Worm (Caenorhabditis elegans) whole organism, late embryonic: ENCODE measurements around the gene T12E12.6.

Experiments
- fkh-10 ChIP-seq: fragments of 150-350 bp; optimal IDR thresholded peaks from 2 replicates; lab custom pipeline; 2014; ENCODE audit warnings: missing biosample characterization, missing genetic modification reagents, missing genetic modification characterization
- nhr-11 ChIP-seq: fragments of 150-350 bp; optimal IDR thresholded peaks from 2 replicates; lab custom pipeline; 2014; ENCODE audit warnings: missing biosample characterization, missing genetic modification characterization
- pat-9 ChIP-seq: fragments of 200-800 bp; sonication (Bioruptor generic); optimal IDR thresholded peaks from 2 replicates; lab custom pipeline; 2018; ENCODE audit warnings: mild to moderate bottlenecking, missing genetic modification characterization, moderate library complexity, missing compliant biosample characterization
- sox-2 ChIP-seq: fragments of 200-800 bp; sonication (Bioruptor generic); IDR thresholded peaks from 2 replicates; pipeline ENCODE4 v1.3.6; 2022; ENCODE audit warnings: missing genetic modification reagents, missing genetic modification characterization, missing compliant biosample characterization
- tbx-2 ChIP-seq: sonication (generic microtip); optimal IDR thresholded peaks from 2 replicates; lab custom pipeline; 2016; ENCODE audit warnings: missing genetic modification characterization, missing compliant biosample characterization

DNA sequence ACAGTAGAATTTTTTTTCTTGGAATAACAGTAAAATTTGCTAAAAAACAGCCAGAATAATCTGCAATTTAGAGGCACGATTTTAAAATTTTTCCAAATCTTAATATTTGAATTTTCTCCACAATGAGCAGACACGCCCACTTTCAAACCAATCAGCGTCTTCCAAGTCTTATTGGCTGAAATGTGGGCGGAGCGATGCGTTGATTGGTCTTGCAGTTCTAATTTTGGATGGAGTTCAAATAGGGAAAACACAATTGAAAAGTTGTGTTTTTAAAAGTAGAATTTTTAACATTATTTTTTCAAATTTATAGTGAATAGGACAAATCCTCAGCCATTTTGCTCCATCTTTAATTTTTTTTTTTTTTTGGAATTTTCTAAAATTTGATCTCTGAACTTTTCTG, 8.8 kb upstream of the T12E12.6 start:
- no peak for TF ChIP-seq pat-9
- no peak for TF ChIP-seq sox-2 (GFP tag; lab: Robert Waterston, UW)
- no peak for TF ChIP-seq nhr-11 (tag; lab: Kevin White, UChicago)
- TF ChIP-seq fkh-10 (GFP tag; lab: Kevin White, UChicago) = no peak
- no peak for TF ChIP-seq tbx-2 (tag; lab: Kevin White, UChicago)
